Fruit fly (Drosophila melanogaster) whole organism, prepupa: ENCODE results near the gene Usf.

Source experiments
- Blimp-1 ChIP-seq: fragments of 200-800 bp; sonication (Bioruptor generic); optimal IDR thresholded peaks from 3 replicates; lab custom pipeline; 2017; ENCODE audit warnings: missing biosample characterization, missing genetic modification characterization, mild to moderate bottlenecking, moderate library complexity, missing genetic modification reagents
- CG10669 ChIP-seq: fragments of 200-800 bp; sonication (Bioruptor generic); optimal IDR thresholded peaks from 3 replicates; lab custom pipeline; 2018; ENCODE audit warnings: missing biosample characterization, mild to moderate bottlenecking, missing genetic modification characterization, moderate library complexity
- CG11762 ChIP-seq: fragments of 200-800 bp; sonication (Bioruptor generic); optimal IDR thresholded peaks from 3 replicates; lab custom pipeline; 2016; ENCODE audit warnings: missing biosample characterization, missing genetic modification characterization; ENCODE audit not compliant: insufficient read depth
- CG15336 ChIP-seq: fragments of 200-800 bp; sonication (Bioruptor generic); IDR thresholded peaks from 2 replicates; pipeline ENCODE4 v1.3.6; 2022; ENCODE audit warnings: missing biosample characterization, missing genetic modification characterization
- CG16779 ChIP-seq: fragments of 200-800 bp; sonication (Bioruptor generic); optimal IDR thresholded peaks from 3 replicates; lab custom pipeline; 2017; ENCODE audit warnings: missing biosample characterization, mild to moderate bottlenecking, missing genetic modification characterization
- CG31627 ChIP-seq: fragments of 200-800 bp; sonication (Bioruptor generic); optimal IDR thresholded peaks from 3 replicates; lab custom pipeline; 2016; ENCODE audit warnings: missing biosample characterization, missing genetic modification characterization
- CG32006 ChIP-seq: fragments of 200-800 bp; sonication (Bioruptor generic); optimal IDR thresholded peaks from 3 replicates; lab custom pipeline; 2017; ENCODE audit warnings: missing biosample characterization, mild to moderate bottlenecking, missing genetic modification characterization
- CG3919 ChIP-seq: fragments of 200-800 bp; sonication (Bioruptor generic); optimal IDR thresholded peaks from 3 replicates; lab custom pipeline; 2016; ENCODE audit warnings: missing biosample characterization, missing genetic modification characterization
- CG6163 ChIP-seq: fragments of 200-800 bp; sonication (Bioruptor generic); IDR thresholded peaks from 3 replicates; pipeline ENCODE4 v1.3.6; 2022; ENCODE audit warnings: missing biosample characterization, missing genetic modification characterization
- CG6792 ChIP-seq: fragments of 200-800 bp; sonication (Bioruptor generic); optimal IDR thresholded peaks from 3 replicates; lab custom pipeline; 2016; ENCODE audit warnings: missing biosample characterization, missing genetic modification characterization
- CG7368 ChIP-seq: fragments of 200-800 bp; sonication (Bioruptor generic); optimal IDR thresholded peaks from 3 replicates; lab custom pipeline; 2016; ENCODE audit warnings: missing biosample characterization, missing genetic modification characterization
- CG8119 ChIP-seq: fragments of 200-800 bp; sonication (Bioruptor generic); IDR thresholded peaks from 3 replicates; pipeline ENCODE4 v1.3.6; 2022; ENCODE audit warnings: missing biosample characterization, missing genetic modification characterization
- CG8319 ChIP-seq: fragments of 200-800 bp; sonication (Bioruptor generic); optimal IDR thresholded peaks from 3 replicates; lab custom pipeline; 2016; ENCODE audit warnings: missing biosample characterization, missing genetic modification characterization
- CG8632 ChIP-seq: fragments of 200-800 bp; sonication (Bioruptor generic); optimal IDR thresholded peaks from 3 replicates; lab custom pipeline; 2016; ENCODE audit warnings: missing biosample characterization, missing genetic modification characterization
- CG9139 ChIP-seq: fragments of 200-800 bp; sonication (Bioruptor generic); optimal IDR thresholded peaks from 3 replicates; lab custom pipeline; 2017; ENCODE audit warnings: missing biosample characterization, mild to moderate bottlenecking, missing genetic modification characterization
- Eip78C ChIP-seq: fragments of 200-800 bp; sonication (Bioruptor generic); peaks from one replicate; lab custom pipeline; 2016; ENCODE audit warnings: missing biosample characterization, missing genetic modification characterization
- Ets21C ChIP-seq: fragments of 200-800 bp; sonication (Bioruptor generic); optimal IDR thresholded peaks from 3 replicates; lab custom pipeline; 2016; ENCODE audit warnings: missing biosample characterization, missing genetic modification characterization
- Ets96B ChIP-seq: fragments of 200-800 bp; optimal IDR thresholded peaks from 2 replicates; lab custom pipeline; 2019; ENCODE audit warnings: missing biosample characterization, mild to moderate bottlenecking, missing genetic modification characterization, moderate library complexity
- Hr39 ChIP-seq: fragments of 200-800 bp; sonication (Bioruptor generic); optimal IDR thresholded peaks from 2 replicates; lab custom pipeline; 2016; ENCODE audit warnings: missing biosample characterization, missing genetic modification characterization
- Hr4 ChIP-seq: fragments of 200-800 bp; sonication (Bioruptor generic); optimal IDR thresholded peaks from 3 replicates; lab custom pipeline; 2016; ENCODE audit warnings: missing biosample characterization, missing genetic modification characterization
- Lpt ChIP-seq: fragments of 200-800 bp; sonication (Bioruptor generic); optimal IDR thresholded peaks from 3 replicates; lab custom pipeline; 2016; ENCODE audit warnings: missing biosample characterization, missing genetic modification characterization
- Met ChIP-seq: fragments of 200-800 bp; sonication (Bioruptor generic); optimal IDR thresholded peaks from 3 replicates; lab custom pipeline; 2016; ENCODE audit warnings: missing biosample characterization, missing genetic modification characterization
- Smox ChIP-seq: fragments of 200-800 bp; sonication (Bioruptor generic); optimal IDR thresholded peaks from 3 replicates; lab custom pipeline; 2016; ENCODE audit warnings: missing biosample characterization, missing genetic modification characterization
- Sox102F ChIP-seq: fragments of 200-800 bp; sonication (Bioruptor generic); optimal IDR thresholded peaks from 2 replicates; lab custom pipeline; 2016; ENCODE audit warnings: missing biosample characterization, mild to moderate bottlenecking, missing genetic modification characterization
- Sox14 ChIP-seq: fragments of 200-800 bp; sonication (Bioruptor generic); optimal IDR thresholded peaks from 3 replicates; lab custom pipeline; 2016; ENCODE audit warnings: missing biosample characterization, missing genetic modification characterization
- achi ChIP-seq: fragments of 200-800 bp; sonication (Bioruptor generic); optimal IDR thresholded peaks from 3 replicates; lab custom pipeline; 2016; ENCODE audit warnings: missing biosample characterization, missing genetic modification characterization
- cyc ChIP-seq: fragments of 200-800 bp; sonication (Bioruptor generic); optimal IDR thresholded peaks from 3 replicates; lab custom pipeline; 2016; ENCODE audit warnings: missing biosample characterization, missing genetic modification characterization
- dac ChIP-seq: fragments of 200-800 bp; sonication (Bioruptor generic); optimal IDR thresholded peaks from 2 replicates; lab custom pipeline; 2017; ENCODE audit warnings: missing biosample characterization, mild to moderate bottlenecking, missing genetic modification characterization
- dsx ChIP-seq: fragments of 200-800 bp; optimal IDR thresholded peaks from 3 replicates; lab custom pipeline; 2019; ENCODE audit warnings: missing biosample characterization, mild to moderate bottlenecking, missing genetic modification characterization, moderate library complexity; ENCODE audit not compliant: poor library complexity, severe bottlenecking
- eg ChIP-seq: fragments of 200-800 bp; sonication (Bioruptor generic); IDR thresholded peaks from 3 replicates; pipeline ENCODE4 v1.3.6; 2022; ENCODE audit warnings: missing biosample characterization, missing genetic modification characterization
- esn ChIP-seq: fragments of 200-800 bp; sonication (Bioruptor generic); optimal IDR thresholded peaks from 2 replicates; lab custom pipeline; 2016; ENCODE audit warnings: missing biosample characterization, mild to moderate bottlenecking, missing genetic modification characterization, moderate library complexity
- fd59A ChIP-seq: fragments of 200-800 bp; sonication (Bioruptor generic); optimal IDR thresholded peaks from 2 replicates; lab custom pipeline; 2017; ENCODE audit warnings: missing biosample characterization, mild to moderate bottlenecking, missing genetic modification characterization, missing genetic modification reagents
- net ChIP-seq: fragments of 200-800 bp; sonication (Bioruptor generic); optimal IDR thresholded peaks from 3 replicates; lab custom pipeline; 2016; ENCODE audit warnings: missing biosample characterization, missing genetic modification characterization
- pdm3 ChIP-seq: fragments of 200-800 bp; sonication (Bioruptor generic); optimal IDR thresholded peaks from 3 replicates; lab custom pipeline; 2016; ENCODE audit warnings: missing biosample characterization, missing genetic modification characterization
- spab ChIP-seq: fragments of 200-800 bp; sonication (Bioruptor generic); optimal IDR thresholded peaks from 2 replicates; lab custom pipeline; 2017; ENCODE audit warnings: missing biosample characterization, mild to moderate bottlenecking, missing genetic modification characterization, missing genetic modification reagents
- ss ChIP-seq, 2 experiments: fragments of 200-800 bp; sonication (Bioruptor generic); optimal IDR thresholded peaks; 2 replicates in 1 of 2; 3 replicates in 1 of 2; lab custom pipeline; 2017 to 2018; ENCODE audit warnings: mild to moderate bottlenecking in 2 of 2, missing biosample characterization in 2 of 2, missing genetic modification characterization in 2 of 2, moderate library complexity in 1 of 2
- svp ChIP-seq: fragments of 200-800 bp; sonication (Bioruptor generic); peaks from one replicate; lab custom pipeline; 2016; ENCODE audit warnings: missing biosample characterization, missing genetic modification characterization
- topi ChIP-seq: fragments of 200-800 bp; sonication (Bioruptor generic); optimal IDR thresholded peaks from 3 replicates; lab custom pipeline; 2016; ENCODE audit warnings: missing biosample characterization, missing genetic modification characterization
- vri ChIP-seq: fragments of 200-800 bp; sonication (Bioruptor generic); optimal IDR thresholded peaks from 3 replicates; lab custom pipeline; 2016; ENCODE audit warnings: missing biosample characterization, mild to moderate bottlenecking, missing genetic modification characterization

Usf gene

DNA sequence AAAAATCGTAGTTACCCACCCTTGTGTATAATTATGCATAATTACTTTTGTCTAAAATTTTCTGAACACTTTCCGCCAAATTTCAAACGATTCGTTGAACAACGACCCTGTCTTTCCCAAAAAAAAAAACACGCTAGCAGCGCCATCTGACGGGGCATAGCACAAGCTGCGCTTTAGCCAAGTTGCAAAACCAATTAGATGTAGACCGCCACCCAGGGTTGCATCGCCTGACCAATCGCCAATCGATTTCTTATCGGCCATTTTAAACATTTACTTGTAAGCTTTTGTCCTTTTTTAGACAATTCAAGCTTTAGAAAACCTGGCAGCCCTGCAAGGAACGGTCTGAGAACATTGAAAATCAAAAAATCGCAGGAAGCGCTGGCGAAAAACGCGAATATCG is 18.7 kb downstream of the Usf start, which contains the start of gene CG3556:
Gene CG3556 (plus strand): TSS at position 323 of the 400 bp plus-strand sequence.
- no peak for TF ChIP-seq svp (GFP tag; lab: Kevin White, UChicago)
- no peak for TF ChIP-seq Smox (GFP tag; lab: Kevin White, UChicago)
- TF ChIP-seq Eip78C (GFP tag; lab: Kevin White, UChicago) = peak; percentile 62
- peak; percentile 27 for TF ChIP-seq cyc (GFP tag; lab: Kevin White, UChicago)
- TF ChIP-seq CG11762 = no peak
- TF ChIP-seq Sox14 (GFP tag; lab: Kevin White, UChicago) = no peak
- no peak for TF ChIP-seq CG10669 (GFP tag; lab: Kevin White, UChicago)
- TF ChIP-seq achi (GFP tag; lab: Kevin White, UChicago) = no peak
- no peak for TF ChIP-seq CG3919 (GFP tag; lab: Kevin White, UChicago)
- TF ChIP-seq CG32006 (GFP tag; lab: Kevin White, UChicago) = no peak
- peak; percentile 22; the same call in 1 of the 3 replicates for TF ChIP-seq eg (GFP tag; lab: Robert Waterston, UW)
- no peak for TF ChIP-seq CG8632 (GFP tag; lab: Kevin White, UChicago)
- TF ChIP-seq CG7368 (GFP tag; lab: Kevin White, UChicago) = no peak
- TF ChIP-seq Ets96B (tag; lab: Kevin White, UChicago) = no peak
- peak; percentile 38 for TF ChIP-seq esn
- no peak for TF ChIP-seq CG6163 (GFP tag; lab: Robert Waterston, UW)
- no peak for TF ChIP-seq Sox102F
- TF ChIP-seq dac = no peak
- no peak for TF ChIP-seq Hr39 (GFP tag; lab: Kevin White, UChicago)
- TF ChIP-seq CG8319 (GFP tag; lab: Kevin White, UChicago) = no peak
- TF ChIP-seq net (GFP tag; lab: Kevin White, UChicago) = no peak
- no peak for TF ChIP-seq CG6792
- no peak for TF ChIP-seq dsx

- TF ChIP-seq topi (GFP tag; lab: Kevin White, UChicago) = no peak
- no peak for TF ChIP-seq pdm3 (GFP tag; lab: Kevin White, UChicago)
- no peak for TF ChIP-seq eg (GFP tag; lab: Robert Waterston, UW)
- TF ChIP-seq spab (GFP tag; lab: Kevin White, UChicago) = no peak
- no peak for TF ChIP-seq Met
- no peak for TF ChIP-seq CG16779 (tag; lab: Kevin White, UChicago)
- TF ChIP-seq fd59A = no peak
- TF ChIP-seq achi (GFP tag; lab: Kevin White, UChicago) = no peak
- TF ChIP-seq CG8632 (GFP tag; lab: Kevin White, UChicago) = no peak
- TF ChIP-seq CG9139 (GFP tag; lab: Kevin White, UChicago) = no peak
- TF ChIP-seq CG31627 (GFP tag; lab: Kevin White, UChicago) = no peak
- no peak for TF ChIP-seq Hr39 (GFP tag; lab: Kevin White, UChicago)
- TF ChIP-seq CG15336 (GFP tag; lab: Robert Waterston, UW) = no peak
- TF ChIP-seq vri (GFP tag; lab: Kevin White, UChicago) = no peak
- no peak for TF ChIP-seq ss (GFP tag; optimal IDR thresholded peaks at IDR 0.05; lab: Kevin White, UChicago)
- no peak for TF ChIP-seq CG10669 (GFP tag; lab: Kevin White, UChicago)
- TF ChIP-seq CG6792 = no peak
- no peak for TF ChIP-seq Blimp-1 (GFP tag; lab: Kevin White, UChicago)
- TF ChIP-seq, all 60 proteins: peak for 0
These were observed 21.8 kb downstream of the Usf start for dm6 chrX:4526754-4527153.

DNA sequence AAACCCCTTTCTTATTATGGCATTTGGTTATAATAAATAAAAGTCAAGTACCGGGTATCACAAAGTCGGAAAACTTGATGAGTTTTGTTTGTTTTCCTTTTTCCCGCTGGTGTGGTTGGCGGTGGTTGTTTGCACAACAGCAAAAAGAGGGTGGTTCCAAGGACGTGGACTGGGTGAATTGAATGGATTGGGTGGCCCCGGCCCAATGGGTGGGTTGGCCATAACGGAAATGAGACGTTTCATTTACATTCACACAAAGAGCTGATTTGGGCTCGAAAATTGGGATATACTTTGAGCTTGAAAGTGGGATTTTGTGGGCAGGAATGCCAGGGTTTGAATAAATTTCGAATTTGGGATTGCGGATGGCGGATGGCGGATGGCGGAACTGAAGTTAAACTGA is 27.7 kb downstream of the Usf start:
- TF ChIP-seq cyc (GFP tag; lab: Kevin White, UChicago) = no peak
- no peak for TF ChIP-seq Ets21C (GFP tag; lab: Kevin White, UChicago)
- TF ChIP-seq CG8119 (GFP tag; lab: Robert Waterston, UW) = no peak
- TF ChIP-seq fd59A = no peak
- TF ChIP-seq Lpt = no peak
- TF ChIP-seq Met = no peak
- TF ChIP-seq Hr4 (GFP tag; lab: Kevin White, UChicago) = no peak
- TF ChIP-seq, all 60 proteins: peak for 0
